Worm (Caenorhabditis elegans) whole organism, L1 larva: Measurements from ENCODE around the gene Y77E11A.23.
A peak's percentile ranks its signal among the peaks of the same experiment; 100 is the strongest.

Experiments used
- C04F5.9 ChIP-seq: sonication (generic microtip); optimal IDR thresholded peaks from 2 replicates; lab custom pipeline; 2016; ENCODE audit warnings: missing genetic modification characterization, missing compliant biosample characterization
- C16A3.4 ChIP-seq: fragments of 150-350 bp; optimal IDR thresholded peaks from 2 replicates; lab custom pipeline; 2014; ENCODE audit warnings: missing biosample characterization, missing genetic modification characterization
- F16B12.6 ChIP-seq: fragments of 150-350 bp; optimal IDR thresholded peaks from 2 replicates; lab custom pipeline; 2014; ENCODE audit warnings: missing biosample characterization, missing genetic modification characterization
- aha-1 ChIP-seq: fragments of 150-350 bp; optimal IDR thresholded peaks from 2 replicates; lab custom pipeline; 2014; ENCODE audit warnings: missing biosample characterization, missing genetic modification characterization
- alr-1 ChIP-seq: fragments of 200-800 bp; sonication (Bioruptor generic); optimal IDR thresholded peaks from 2 replicates; lab custom pipeline; 2018; ENCODE audit warnings: borderline replicate concordance, mild to moderate bottlenecking, missing genetic modification characterization, missing compliant biosample characterization
- aly-2 ChIP-seq: fragments of 150-350 bp; optimal IDR thresholded peaks from 2 replicates; lab custom pipeline; 2014; ENCODE audit warnings: missing biosample characterization, missing genetic modification characterization
- ceh-82 ChIP-seq, 3 experiments: fragments of 150-350 bp in 1 of 3; sonication (generic microtip) in 2 of 3; optimal IDR thresholded peaks; 2 replicates each; lab custom pipeline; 2014 to 2017; ENCODE audit warnings: missing biosample characterization in 3 of 3, missing genetic modification characterization in 3 of 3
- ceh-90 ChIP-seq: sonication (generic microtip); optimal IDR thresholded peaks from 2 replicates; lab custom pipeline; 2016; ENCODE audit warnings: missing genetic modification characterization, missing compliant biosample characterization
- ces-1 ChIP-seq: fragments of 150-350 bp; optimal IDR thresholded peaks from 2 replicates; lab custom pipeline; 2014; ENCODE audit warnings: missing biosample characterization, missing genetic modification reagents, missing genetic modification characterization
- efl-1 ChIP-seq, 4 experiments: fragments of 150-350 bp; optimal IDR thresholded peaks in 3 of 4; peaks in 1 of 4; 1 replicate in 1 of 4; 2 replicates in 3 of 4; lab custom pipeline; 2014; ENCODE audit warnings: missing biosample characterization in 2 of 4, missing genetic modification characterization in 2 of 4, missing genetic modification reagents in 2 of 4
- elt-2 ChIP-seq: sonication (generic microtip); optimal IDR thresholded peaks from 2 replicates; lab custom pipeline; 2016; ENCODE audit warnings: missing genetic modification characterization, mild to moderate bottlenecking, inconsistent platforms, missing compliant biosample characterization, missing genetic modification reagents
- ets-5 ChIP-seq: fragments of 200-800 bp; sonication (Bioruptor generic); IDR thresholded peaks from 2 replicates; pipeline ENCODE4 v1.3.6; 2022; ENCODE audit warnings: missing genetic modification characterization, missing compliant biosample characterization
- fkh-8 ChIP-seq: sonication (generic microtip); optimal IDR thresholded peaks from 2 replicates; lab custom pipeline; 2016; ENCODE audit warnings: mild to moderate bottlenecking, missing genetic modification characterization, missing compliant biosample characterization
- grh-1 ChIP-seq: fragments of 200-800 bp; sonication (Bioruptor generic); IDR thresholded peaks from 2 replicates; pipeline ENCODE4 v1.3.6; 2022; ENCODE audit warnings: missing genetic modification reagents, missing genetic modification characterization, missing compliant biosample characterization
- hlh-17 ChIP-seq: fragments of 200-800 bp; sonication (Bioruptor generic); optimal IDR thresholded peaks from 2 replicates; lab custom pipeline; 2018; ENCODE audit warnings: missing genetic modification characterization, mild to moderate bottlenecking, missing compliant biosample characterization, moderate library complexity, borderline replicate concordance
- hlh-4 ChIP-seq: sonication (generic microtip); optimal IDR thresholded peaks from 2 replicates; lab custom pipeline; 2016; ENCODE audit warnings: mild to moderate bottlenecking, missing genetic modification characterization, missing compliant biosample characterization
- hpl-2 ChIP-seq: fragments of 150-350 bp; optimal IDR thresholded peaks from 2 replicates; lab custom pipeline; 2014; ENCODE audit warnings: missing biosample characterization, missing genetic modification reagents, missing genetic modification characterization
- isw-1 ChIP-seq: fragments of 200-800 bp; sonication (Bioruptor generic); IDR thresholded peaks from 2 replicates; pipeline ENCODE4 v1.3.6; 2022; ENCODE audit warnings: missing genetic modification characterization, missing compliant biosample characterization
- lin-13 ChIP-seq: fragments of 150-350 bp; optimal IDR thresholded peaks from 2 replicates; lab custom pipeline; 2014; ENCODE audit warnings: missing biosample characterization, missing genetic modification reagents, missing genetic modification characterization
- lin-14 ChIP-seq: fragments of 200-800 bp; sonication (Bioruptor generic); optimal IDR thresholded peaks from 2 replicates; lab custom pipeline; 2018; ENCODE audit warnings: mild to moderate bottlenecking, missing genetic modification characterization, moderate library complexity, missing compliant biosample characterization
- lin-35 ChIP-seq, 2 experiments: fragments of 150-350 bp; optimal IDR thresholded peaks; 2 replicates each; lab custom pipeline; 2014; ENCODE audit warnings: missing biosample characterization in 2 of 2, missing genetic modification characterization in 2 of 2, missing genetic modification reagents in 2 of 2
- lin-39 ChIP-seq: fragments of 150-350 bp; optimal IDR thresholded peaks from 2 replicates; lab custom pipeline; 2014; ENCODE audit warnings: missing biosample characterization, missing genetic modification reagents, missing genetic modification characterization
- lir-3 ChIP-seq: sonication (generic microtip); optimal IDR thresholded peaks from 2 replicates; lab custom pipeline; 2016; ENCODE audit warnings: mild to moderate bottlenecking, missing genetic modification characterization, moderate library complexity, missing compliant biosample characterization; ENCODE audit not compliant: poor library complexity
- lsy-2 ChIP-seq, 2 experiments: fragments of 150-350 bp; optimal IDR thresholded peaks; 2 replicates each; lab custom pipeline; 2014; ENCODE audit warnings: missing biosample characterization in 2 of 2, missing genetic modification characterization in 2 of 2
- mab-9 ChIP-seq: fragments of 200-800 bp; sonication (Bioruptor generic); IDR thresholded peaks from 2 replicates; pipeline ENCODE4 v1.3.6; 2022; ENCODE audit warnings: missing genetic modification reagents, missing genetic modification characterization, missing compliant biosample characterization
- mdl-1 ChIP-seq, 2 experiments: fragments of 150-350 bp; optimal IDR thresholded peaks; 2 replicates each; lab custom pipeline; 2014 to 2017; ENCODE audit warnings: missing biosample characterization in 2 of 2, missing genetic modification characterization in 2 of 2, inconsistent platforms in 1 of 2
- nhr-11 ChIP-seq: fragments of 150-350 bp; optimal IDR thresholded peaks from 2 replicates; lab custom pipeline; 2014; ENCODE audit warnings: missing biosample characterization, missing genetic modification characterization
- nhr-19 ChIP-seq: fragments of 200-800 bp; sonication (Bioruptor generic); conservative IDR thresholded peaks from 2 replicates; pipeline ENCODE4 v1.3.6; 2022; ENCODE audit warnings: missing genetic modification characterization, missing compliant biosample characterization
- nhr-20 ChIP-seq: sonication (generic microtip); optimal IDR thresholded peaks from 2 replicates; lab custom pipeline; 2016; ENCODE audit warnings: mild to moderate bottlenecking, missing genetic modification characterization, missing compliant biosample characterization
- nhr-28 ChIP-seq: fragments of 150-350 bp; optimal IDR thresholded peaks from 2 replicates; lab custom pipeline; 2014; ENCODE audit warnings: missing biosample characterization, missing genetic modification characterization
- nhr-47 ChIP-seq: sonication (generic microtip); optimal IDR thresholded peaks from 2 replicates; lab custom pipeline; 2016; ENCODE audit warnings: mild to moderate bottlenecking, missing genetic modification characterization, moderate library complexity, missing compliant biosample characterization
- nhr-71 ChIP-seq: sonication (generic microtip); optimal IDR thresholded peaks from 2 replicates; lab custom pipeline; 2016; ENCODE audit warnings: mild to moderate bottlenecking, missing genetic modification characterization, moderate library complexity, missing compliant biosample characterization
- nhr-76 ChIP-seq: sonication (generic microtip); optimal IDR thresholded peaks from 2 replicates; lab custom pipeline; 2017; ENCODE audit warnings: missing biosample characterization, missing genetic modification characterization
- nhr-84 ChIP-seq: sonication (generic microtip); optimal IDR thresholded peaks from 2 replicates; lab custom pipeline; 2017; ENCODE audit warnings: missing biosample characterization, missing genetic modification characterization
- nhr-85 ChIP-seq: sonication (generic microtip); peaks from one replicate; lab custom pipeline; 2016; ENCODE audit warnings: missing genetic modification characterization, inconsistent platforms, missing compliant biosample characterization
- nhr-90 ChIP-seq: sonication (generic microtip); optimal IDR thresholded peaks from 2 replicates; lab custom pipeline; 2016; ENCODE audit warnings: mild to moderate bottlenecking, missing genetic modification characterization, missing compliant biosample characterization; ENCODE audit not compliant: poor library complexity
- pag-3 ChIP-seq: sonication (generic microtip); optimal IDR thresholded peaks from 2 replicates; lab custom pipeline; 2017; ENCODE audit warnings: missing genetic modification characterization, mild to moderate bottlenecking, missing compliant biosample characterization, antibody characterized with exemption, borderline replicate concordance; ENCODE audit not compliant: insufficient read depth
- pax-3 ChIP-seq: fragments of 200-800 bp; sonication (Bioruptor generic); optimal IDR thresholded peaks from 2 replicates; lab custom pipeline; 2018; ENCODE audit warnings: mild to moderate bottlenecking, missing genetic modification characterization, moderate library complexity, missing compliant biosample characterization
- rnt-1 ChIP-seq: sonication (generic microtip); optimal IDR thresholded peaks from 2 replicates; lab custom pipeline; 2016; ENCODE audit warnings: mild to moderate bottlenecking, missing genetic modification characterization, moderate library complexity, missing compliant biosample characterization
- snpc-4 ChIP-seq: fragments of 150-350 bp; optimal IDR thresholded peaks from 2 replicates; lab custom pipeline; 2014; ENCODE audit warnings: missing biosample characterization, missing genetic modification characterization
- sox-4 ChIP-seq: sonication (generic microtip); optimal IDR thresholded peaks from 2 replicates; lab custom pipeline; 2016; ENCODE audit warnings: missing genetic modification characterization, missing compliant biosample characterization
- sup-37 ChIP-seq: fragments of 200-800 bp; sonication (Bioruptor generic); optimal IDR thresholded peaks from 2 replicates; lab custom pipeline; 2018; ENCODE audit warnings: mild to moderate bottlenecking, missing genetic modification characterization, missing compliant biosample characterization
- tbx-2 ChIP-seq: sonication (generic microtip); optimal IDR thresholded peaks from 2 replicates; lab custom pipeline; 2016; ENCODE audit warnings: missing genetic modification characterization, missing compliant biosample characterization
- tlp-1 ChIP-seq: fragments of 150-350 bp; optimal IDR thresholded peaks from 2 replicates; lab custom pipeline; 2014; ENCODE audit warnings: missing biosample characterization, missing genetic modification characterization
- unc-130 ChIP-seq: fragments of 150-350 bp; optimal IDR thresholded peaks from 2 replicates; lab custom pipeline; 2017; ENCODE audit warnings: missing biosample characterization, missing genetic modification characterization, inconsistent platforms
- unc-30 ChIP-seq: sonication (generic microtip); optimal IDR thresholded peaks from 2 replicates; lab custom pipeline; 2017; ENCODE audit warnings: missing biosample characterization, missing genetic modification characterization
- unc-86 ChIP-seq: sonication (generic microtip); optimal IDR thresholded peaks from 2 replicates; lab custom pipeline; 2016; ENCODE audit warnings: missing genetic modification characterization, missing compliant biosample characterization
- unc-98 ChIP-seq: fragments of 200-800 bp; sonication (Bioruptor generic); IDR thresholded peaks from 2 replicates; pipeline ENCODE4 v1.3.6; 2022; ENCODE audit warnings: missing genetic modification characterization, missing compliant biosample characterization
- vab-15 ChIP-seq: sonication (generic microtip); optimal IDR thresholded peaks from 2 replicates; lab custom pipeline; 2017; ENCODE audit warnings: missing genotype, mild to moderate bottlenecking, missing genetic modification characterization, missing compliant biosample characterization
- xbp-1 ChIP-seq: sonication (generic microtip); optimal IDR thresholded peaks from 2 replicates; lab custom pipeline; 2016; ENCODE audit warnings: missing genetic modification characterization, missing compliant biosample characterization
- zip-4 ChIP-seq: fragments of 200-800 bp; sonication (Bioruptor generic); optimal IDR thresholded peaks from 2 replicates; lab custom pipeline; 2018; ENCODE audit warnings: mild to moderate bottlenecking, missing genetic modification characterization, moderate library complexity, missing compliant biosample characterization
- ztf-11 ChIP-seq, 2 experiments: sonication (generic microtip); optimal IDR thresholded peaks; 2 replicates each; lab custom pipeline; 2016 to 2017; ENCODE audit warnings: missing genetic modification characterization in 2 of 2, missing biosample characterization in 1 of 2, missing compliant biosample characterization in 1 of 2
- ztf-4 ChIP-seq: fragments of 150-350 bp; optimal IDR thresholded peaks from 2 replicates; lab custom pipeline; 2014; ENCODE audit warnings: missing biosample characterization, missing genetic modification characterization

Y77E11A.23 gene

ce11 chrIV:1454194-1454593, 24.0 kb upstream of the Y77E11A.23 start:
- no peak for TF ChIP-seq ces-1 (GFP tag; lab: Kevin White, UChicago)
- TF ChIP-seq sox-4 (tag; lab: Kevin White, UChicago) = no peak
- no peak for TF ChIP-seq F16B12.6 (tag; lab: Kevin White, UChicago)
- TF ChIP-seq ztf-11 (tag; optimal IDR thresholded peaks at IDR 0.05; lab: Kevin White, UChicago) = no peak
- peak; percentile 72 for TF ChIP-seq nhr-71 (tag; lab: Kevin White, UChicago)
- TF ChIP-seq pax-3 (tag; lab: Kevin White, UChicago) = no peak
- peak; percentile 81 for TF ChIP-seq elt-2 (tag; lab: Kevin White, UChicago)
- peak; percentile 28 for TF ChIP-seq unc-130 (tag; lab: Kevin White, UChicago)
- TF ChIP-seq isw-1 (GFP tag; lab: Robert Waterston, UW) = no peak
- TF ChIP-seq ceh-82 (tag; optimal IDR thresholded peaks at IDR 0.05; lab: Kevin White, UChicago) = no peak
- no peak for TF ChIP-seq unc-98 (GFP tag; lab: Robert Waterston, UW)
- no peak for TF ChIP-seq vab-15 (tag; lab: Kevin White, UChicago)
- TF ChIP-seq tbx-2 (tag; lab: Kevin White, UChicago) = peak; percentile 40
- TF ChIP-seq aha-1 (tag; lab: Kevin White, UChicago) = no peak
- TF ChIP-seq lsy-2 (tag; optimal IDR thresholded peaks at IDR 0.05; lab: Kevin White, UChicago) = peak in 1 of 2 experiments; percentile 26
- TF ChIP-seq nhr-28 (tag; lab: Kevin White, UChicago) = no peak
- TF ChIP-seq nhr-90 (tag; lab: Kevin White, UChicago) = peak; percentile 74
- no peak for TF ChIP-seq nhr-47 (tag; lab: Kevin White, UChicago)
- no peak for TF ChIP-seq lin-39 (tag; lab: Kevin White, UChicago)
- TF ChIP-seq lin-35 (GFP tag; optimal IDR thresholded peaks at IDR 0.05; lab: Kevin White, UChicago) = peak in 1 of 2 experiments; percentile 76
- no peak for TF ChIP-seq pag-3 (tag; lab: Kevin White, UChicago)
- no peak for TF ChIP-seq snpc-4 (tag; lab: Kevin White, UChicago)
- no peak for TF ChIP-seq aly-2 (tag; lab: Kevin White, UChicago)
- no peak for TF ChIP-seq tlp-1 (tag; lab: Kevin White, UChicago)
- TF ChIP-seq lin-13 (GFP tag; lab: Kevin White, UChicago) = no peak
- TF ChIP-seq rnt-1 (tag; lab: Kevin White, UChicago) = no peak
- TF ChIP-seq mdl-1 (tag; optimal IDR thresholded peaks at IDR 0.05; lab: Kevin White, UChicago) = peak in 1 of 2 experiments; percentile 85
- TF ChIP-seq fkh-8 (tag; lab: Kevin White, UChicago) = no peak
- no peak for TF ChIP-seq ets-5
- no peak for TF ChIP-seq nhr-11 (tag; lab: Kevin White, UChicago)
- TF ChIP-seq hlh-4 (tag; lab: Kevin White, UChicago) = no peak
- TF ChIP-seq nhr-20 = peak; percentile 76
- TF ChIP-seq C04F5.9 (tag; lab: Kevin White, UChicago) = no peak
- no peak for TF ChIP-seq C16A3.4 (tag; lab: Kevin White, UChicago)
- no peak for TF ChIP-seq unc-30 (tag; lab: Kevin White, UChicago)
- no peak for TF ChIP-seq hpl-2 (GFP tag; lab: Kevin White, UChicago)
- peak; percentile 61 for TF ChIP-seq nhr-19 (GFP tag; lab: Robert Waterston, UW)
- no peak for TF ChIP-seq zip-4 (GFP tag; lab: Kevin White, UChicago)
- TF ChIP-seq alr-1 (tag; lab: Kevin White, UChicago) = no peak
- no peak for TF ChIP-seq ztf-4
- TF ChIP-seq sup-37 = no peak
- TF ChIP-seq hlh-17 (GFP tag; lab: Kevin White, UChicago) = no peak
- no peak for TF ChIP-seq ceh-90 (tag; lab: Kevin White, UChicago)
- no peak for TF ChIP-seq unc-86
- no peak for TF ChIP-seq xbp-1 (tag; lab: Kevin White, UChicago)
- no peak for TF ChIP-seq grh-1 (GFP tag; lab: Robert Waterston, UW)
- peak; percentile 92 for TF ChIP-seq nhr-85 (tag; lab: Kevin White, UChicago)
- TF ChIP-seq nhr-76 (tag; lab: Kevin White, UChicago) = no peak
- no peak for TF ChIP-seq lir-3 (tag; lab: Kevin White, UChicago)
- no peak for TF ChIP-seq mab-9 (GFP tag; lab: Robert Waterston, UW)
- TF ChIP-seq nhr-84 (tag; lab: Kevin White, UChicago) = no peak
- TF ChIP-seq efl-1 (optimal IDR thresholded peaks at IDR 0.05; lab: Kevin White, UChicago) = no peak
- peak in 1 of 2 experiments; percentile 71 for TF ChIP-seq efl-1 (GFP tag; optimal IDR thresholded peaks at IDR 0.05 in 1 of 2; lab: Kevin White, UChicago)
- peak; percentile 58 for TF ChIP-seq lin-14 (GFP tag; lab: Kevin White, UChicago)
